Worm (Caenorhabditis elegans) whole organism, L1 larva: ENCODE results near the gene F07H5.13.
A peak's percentile ranks its signal among the peaks of the same experiment; 100 is the strongest.

ENCODE experiments used
- C16A3.4 ChIP-seq: fragments of 150-350 bp; optimal IDR thresholded peaks from 2 replicates; lab custom pipeline; 2014; ENCODE audit warnings: missing biosample characterization, missing genetic modification characterization
- C34B4.2 ChIP-seq: sonication (generic microtip); optimal IDR thresholded peaks from 2 replicates; lab custom pipeline; 2017; ENCODE audit warnings: mild to moderate bottlenecking, missing genetic modification characterization, missing compliant biosample characterization
- Y116A8C.19 ChIP-seq: sonication (generic microtip); optimal IDR thresholded peaks from 2 replicates; lab custom pipeline; 2016; ENCODE audit warnings: missing compliant biosample characterization, missing genetic modification characterization, borderline replicate concordance
- aha-1 ChIP-seq: fragments of 150-350 bp; optimal IDR thresholded peaks from 2 replicates; lab custom pipeline; 2014; ENCODE audit warnings: missing biosample characterization, missing genetic modification characterization
- ama-1 ChIP-seq: fragments of 150-350 bp; optimal IDR thresholded peaks from 2 replicates; lab custom pipeline; 2014
- blmp-1 ChIP-seq: fragments of 150-350 bp; optimal IDR thresholded peaks from 2 replicates; lab custom pipeline; 2014; ENCODE audit warnings: missing biosample characterization, missing genetic modification characterization
- ceh-82 ChIP-seq, 3 experiments: fragments of 150-350 bp in 1 of 3; sonication (generic microtip) in 2 of 3; optimal IDR thresholded peaks; 2 replicates each; lab custom pipeline; 2014 to 2017; ENCODE audit warnings: missing biosample characterization in 3 of 3, missing genetic modification characterization in 3 of 3
- ces-1 ChIP-seq: fragments of 150-350 bp; optimal IDR thresholded peaks from 2 replicates; lab custom pipeline; 2014; ENCODE audit warnings: missing biosample characterization, missing genetic modification reagents, missing genetic modification characterization
- dsc-1 ChIP-seq: sonication (generic microtip); optimal IDR thresholded peaks from 2 replicates; lab custom pipeline; 2016; ENCODE audit warnings: mild to moderate bottlenecking, missing genetic modification characterization, missing compliant biosample characterization
- efl-1 ChIP-seq, 4 experiments: fragments of 150-350 bp; optimal IDR thresholded peaks in 3 of 4; peaks in 1 of 4; 1 replicate in 1 of 4; 2 replicates in 3 of 4; lab custom pipeline; 2014; ENCODE audit warnings: missing biosample characterization in 2 of 4, missing genetic modification characterization in 2 of 4, missing genetic modification reagents in 2 of 4
- efl-3 ChIP-seq: fragments of 200-800 bp; sonication (Bioruptor generic); optimal IDR thresholded peaks from 2 replicates; lab custom pipeline; 2018; ENCODE audit warnings: mild to moderate bottlenecking, missing genetic modification characterization, missing compliant biosample characterization
- elt-2 ChIP-seq: sonication (generic microtip); optimal IDR thresholded peaks from 2 replicates; lab custom pipeline; 2016; ENCODE audit warnings: missing genetic modification characterization, mild to moderate bottlenecking, inconsistent platforms, missing compliant biosample characterization, missing genetic modification reagents
- elt-3 ChIP-seq, 6 experiments: fragments of 150-350 bp in 1 of 6; sonication (generic microtip); optimal IDR thresholded peaks; 2 replicates each; lab custom pipeline; 2017 to 2018; ENCODE audit warnings: missing biosample characterization in 6 of 6, missing genetic modification characterization in 6 of 6, inconsistent platforms in 1 of 6
- fkh-4 ChIP-seq: sonication (generic microtip); optimal IDR thresholded peaks from 2 replicates; lab custom pipeline; 2016; ENCODE audit warnings: missing compliant biosample characterization, missing genetic modification characterization, borderline replicate concordance
- fkh-8 ChIP-seq: sonication (generic microtip); optimal IDR thresholded peaks from 2 replicates; lab custom pipeline; 2016; ENCODE audit warnings: mild to moderate bottlenecking, missing genetic modification characterization, missing compliant biosample characterization
- fos-1 ChIP-seq: fragments of 150-350 bp; optimal IDR thresholded peaks from 2 replicates; lab custom pipeline; 2014; ENCODE audit warnings: missing biosample characterization, missing genetic modification characterization
- grh-1 ChIP-seq: fragments of 200-800 bp; sonication (Bioruptor generic); IDR thresholded peaks from 2 replicates; pipeline ENCODE4 v1.3.6; 2022; ENCODE audit warnings: missing genetic modification reagents, missing genetic modification characterization, missing compliant biosample characterization
- hlh-17 ChIP-seq: fragments of 200-800 bp; sonication (Bioruptor generic); optimal IDR thresholded peaks from 2 replicates; lab custom pipeline; 2018; ENCODE audit warnings: missing genetic modification characterization, mild to moderate bottlenecking, missing compliant biosample characterization, moderate library complexity, borderline replicate concordance
- hpl-2 ChIP-seq: fragments of 150-350 bp; optimal IDR thresholded peaks from 2 replicates; lab custom pipeline; 2014; ENCODE audit warnings: missing biosample characterization, missing genetic modification reagents, missing genetic modification characterization
- irx-1 ChIP-seq: sonication (generic microtip); optimal IDR thresholded peaks from 2 replicates; lab custom pipeline; 2016; ENCODE audit warnings: missing genetic modification characterization, missing compliant biosample characterization
- isw-1 ChIP-seq: fragments of 200-800 bp; sonication (Bioruptor generic); IDR thresholded peaks from 2 replicates; pipeline ENCODE4 v1.3.6; 2022; ENCODE audit warnings: missing genetic modification characterization, missing compliant biosample characterization
- lin-14 ChIP-seq: fragments of 200-800 bp; sonication (Bioruptor generic); optimal IDR thresholded peaks from 2 replicates; lab custom pipeline; 2018; ENCODE audit warnings: mild to moderate bottlenecking, missing genetic modification characterization, moderate library complexity, missing compliant biosample characterization
- lin-35 ChIP-seq, 2 experiments: fragments of 150-350 bp; optimal IDR thresholded peaks; 2 replicates each; lab custom pipeline; 2014; ENCODE audit warnings: missing biosample characterization in 2 of 2, missing genetic modification characterization in 2 of 2, missing genetic modification reagents in 2 of 2
- lir-3 ChIP-seq: sonication (generic microtip); optimal IDR thresholded peaks from 2 replicates; lab custom pipeline; 2016; ENCODE audit warnings: mild to moderate bottlenecking, missing genetic modification characterization, moderate library complexity, missing compliant biosample characterization; ENCODE audit not compliant: poor library complexity
- mab-9 ChIP-seq: fragments of 200-800 bp; sonication (Bioruptor generic); IDR thresholded peaks from 2 replicates; pipeline ENCODE4 v1.3.6; 2022; ENCODE audit warnings: missing genetic modification reagents, missing genetic modification characterization, missing compliant biosample characterization
- mef-2 ChIP-seq: fragments of 150-350 bp; optimal IDR thresholded peaks from 2 replicates; lab custom pipeline; 2014; ENCODE audit warnings: missing biosample characterization, missing genetic modification characterization
- nhr-19 ChIP-seq: fragments of 200-800 bp; sonication (Bioruptor generic); conservative IDR thresholded peaks from 2 replicates; pipeline ENCODE4 v1.3.6; 2022; ENCODE audit warnings: missing genetic modification characterization, missing compliant biosample characterization
- nhr-20 ChIP-seq: sonication (generic microtip); optimal IDR thresholded peaks from 2 replicates; lab custom pipeline; 2016; ENCODE audit warnings: mild to moderate bottlenecking, missing genetic modification characterization, missing compliant biosample characterization
- nhr-237 ChIP-seq: fragments of 150-350 bp; optimal IDR thresholded peaks from 2 replicates; lab custom pipeline; 2014; ENCODE audit warnings: missing biosample characterization, missing genetic modification characterization
- nhr-47 ChIP-seq: sonication (generic microtip); optimal IDR thresholded peaks from 2 replicates; lab custom pipeline; 2016; ENCODE audit warnings: mild to moderate bottlenecking, missing genetic modification characterization, moderate library complexity, missing compliant biosample characterization
- nhr-71 ChIP-seq: sonication (generic microtip); optimal IDR thresholded peaks from 2 replicates; lab custom pipeline; 2016; ENCODE audit warnings: mild to moderate bottlenecking, missing genetic modification characterization, moderate library complexity, missing compliant biosample characterization
- nhr-76 ChIP-seq: sonication (generic microtip); optimal IDR thresholded peaks from 2 replicates; lab custom pipeline; 2017; ENCODE audit warnings: missing biosample characterization, missing genetic modification characterization
- nhr-77 ChIP-seq: fragments of 150-350 bp; optimal IDR thresholded peaks from 2 replicates; lab custom pipeline; 2014; ENCODE audit warnings: missing biosample characterization, missing genetic modification characterization
- nhr-85 ChIP-seq: sonication (generic microtip); peaks from one replicate; lab custom pipeline; 2016; ENCODE audit warnings: missing genetic modification characterization, inconsistent platforms, missing compliant biosample characterization
- nhr-90 ChIP-seq: sonication (generic microtip); optimal IDR thresholded peaks from 2 replicates; lab custom pipeline; 2016; ENCODE audit warnings: mild to moderate bottlenecking, missing genetic modification characterization, missing compliant biosample characterization; ENCODE audit not compliant: poor library complexity
- pag-3 ChIP-seq: sonication (generic microtip); optimal IDR thresholded peaks from 2 replicates; lab custom pipeline; 2017; ENCODE audit warnings: missing genetic modification characterization, mild to moderate bottlenecking, missing compliant biosample characterization, antibody characterized with exemption, borderline replicate concordance; ENCODE audit not compliant: insufficient read depth
- pqm-1 ChIP-seq: sonication (generic microtip); optimal IDR thresholded peaks from 3 replicates; lab custom pipeline; 2017; ENCODE audit warnings: missing biosample characterization, missing genetic modification characterization
- rnt-1 ChIP-seq: sonication (generic microtip); optimal IDR thresholded peaks from 2 replicates; lab custom pipeline; 2016; ENCODE audit warnings: mild to moderate bottlenecking, missing genetic modification characterization, moderate library complexity, missing compliant biosample characterization
- skn-1 ChIP-seq: fragments of 150-350 bp; optimal IDR thresholded peaks from 2 replicates; lab custom pipeline; 2014; ENCODE audit warnings: missing biosample characterization, missing genetic modification characterization
- sox-4 ChIP-seq: sonication (generic microtip); optimal IDR thresholded peaks from 2 replicates; lab custom pipeline; 2016; ENCODE audit warnings: missing genetic modification characterization, missing compliant biosample characterization
- sptf-1 ChIP-seq: fragments of 150-350 bp; optimal IDR thresholded peaks from 2 replicates; lab custom pipeline; 2014; ENCODE audit warnings: missing biosample characterization, missing genetic modification characterization
- unc-130 ChIP-seq: fragments of 150-350 bp; optimal IDR thresholded peaks from 2 replicates; lab custom pipeline; 2017; ENCODE audit warnings: missing biosample characterization, missing genetic modification characterization, inconsistent platforms
- unc-62 ChIP-seq: fragments of 150-350 bp; optimal IDR thresholded peaks from 2 replicates; lab custom pipeline; 2014; ENCODE audit warnings: missing biosample characterization, missing genetic modification reagents, missing genetic modification characterization
- unc-86 ChIP-seq: sonication (generic microtip); optimal IDR thresholded peaks from 2 replicates; lab custom pipeline; 2016; ENCODE audit warnings: missing genetic modification characterization, missing compliant biosample characterization
- xbp-1 ChIP-seq: sonication (generic microtip); optimal IDR thresholded peaks from 2 replicates; lab custom pipeline; 2016; ENCODE audit warnings: missing genetic modification characterization, missing compliant biosample characterization
- zip-4 ChIP-seq: fragments of 200-800 bp; sonication (Bioruptor generic); optimal IDR thresholded peaks from 2 replicates; lab custom pipeline; 2018; ENCODE audit warnings: mild to moderate bottlenecking, missing genetic modification characterization, moderate library complexity, missing compliant biosample characterization
- ztf-11 ChIP-seq, 2 experiments: sonication (generic microtip); optimal IDR thresholded peaks; 2 replicates each; lab custom pipeline; 2016 to 2017; ENCODE audit warnings: missing genetic modification characterization in 2 of 2, missing biosample characterization in 1 of 2, missing compliant biosample characterization in 1 of 2
- ztf-4 ChIP-seq: fragments of 150-350 bp; optimal IDR thresholded peaks from 2 replicates; lab custom pipeline; 2014; ENCODE audit warnings: missing biosample characterization, missing genetic modification characterization

F07H5.13 gene

DNA sequence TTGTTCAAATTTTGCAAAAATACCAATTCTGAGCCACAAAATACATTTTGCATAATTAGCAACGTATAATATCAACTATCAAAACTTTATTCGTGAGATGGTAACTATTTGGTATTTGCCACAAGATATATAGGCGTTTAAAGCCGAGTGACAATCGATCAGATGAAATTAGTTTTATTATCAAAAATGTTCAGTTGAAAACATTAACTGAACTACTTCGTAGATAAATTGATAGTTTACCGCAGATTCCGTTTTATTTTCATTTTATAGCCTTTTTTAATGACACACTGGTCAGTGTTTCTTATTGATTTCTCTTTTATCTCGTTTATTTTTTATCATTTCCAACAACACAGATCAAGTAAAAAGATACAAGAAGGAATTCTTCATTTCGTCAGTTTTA lies 26.9 kb downstream of the F07H5.13 start (continued):
- TF ChIP-seq C16A3.4 (tag; lab: Kevin White, UChicago), result peak; percentile 28
- peak in 2 of 6 experiments; percentile 39 to 66 for TF ChIP-seq elt-3 (tag; optimal IDR thresholded peaks at IDR 0.05; lab: Kevin White, UChicago)
- no peak for TF ChIP-seq unc-130
- TF ChIP-seq hlh-17 (GFP tag; lab: Kevin White, UChicago), result no peak
- no peak for TF ChIP-seq unc-62
- TF ChIP-seq hpl-2 (GFP tag; lab: Kevin White, UChicago), result peak; percentile 15
- no peak for TF ChIP-seq aha-1
- TF ChIP-seq nhr-85 (tag; lab: Kevin White, UChicago), result peak; percentile 74
- TF ChIP-seq grh-1 (GFP tag; lab: Robert Waterston, UW), result no peak
- peak; percentile 58 for TF ChIP-seq nhr-71 (tag; lab: Kevin White, UChicago)
- no peak for TF ChIP-seq pqm-1
- peak; percentile 36 for TF ChIP-seq nhr-47 (tag; lab: Kevin White, UChicago)
- TF ChIP-seq ztf-11 (tag; optimal IDR thresholded peaks at IDR 0.05; lab: Kevin White, UChicago), result no peak
- no peak for TF ChIP-seq zip-4 (GFP tag; lab: Kevin White, UChicago)
- TF ChIP-seq unc-86 (tag; lab: Kevin White, UChicago), result no peak
- TF ChIP-seq fkh-8 (tag; lab: Kevin White, UChicago), result no peak
- TF ChIP-seq nhr-237 (tag; lab: Kevin White, UChicago), result no peak
- TF ChIP-seq efl-1 (optimal IDR thresholded peaks at IDR 0.05; lab: Kevin White, UChicago), result no peak
- peak in 1 of 2 experiments; percentile 49 for TF ChIP-seq efl-1 (GFP tag; optimal IDR thresholded peaks at IDR 0.05 in 1 of 2; lab: Kevin White, UChicago)
- TF ChIP-seq isw-1, result no peak
- TF ChIP-seq lin-14 (GFP tag; lab: Kevin White, UChicago), result peak; percentile 25
- peak; percentile 14 for TF ChIP-seq lir-3
- no peak for TF ChIP-seq ces-1 (GFP tag; lab: Kevin White, UChicago)
- TF ChIP-seq efl-3 (GFP tag; lab: Kevin White, UChicago), result no peak
- TF ChIP-seq ztf-4 (tag; lab: Kevin White, UChicago), result no peak
- no peak for TF ChIP-seq sox-4 (tag; lab: Kevin White, UChicago)
- peak in 1 of 2 experiments; percentile 32 for TF ChIP-seq lin-35 (GFP tag; optimal IDR thresholded peaks at IDR 0.05; lab: Kevin White, UChicago)
- TF ChIP-seq nhr-77 (tag; lab: Kevin White, UChicago), result no peak
- TF ChIP-seq elt-2, result no peak
- no peak for TF ChIP-seq fkh-4 (tag; lab: Kevin White, UChicago)
- no peak for TF ChIP-seq mef-2
- no peak for TF ChIP-seq xbp-1 (tag; lab: Kevin White, UChicago)
- TF ChIP-seq nhr-76 (tag; lab: Kevin White, UChicago), result no peak
- TF ChIP-seq dsc-1 (tag; lab: Kevin White, UChicago), result no peak
- no peak for TF ChIP-seq Y116A8C.19 (tag; lab: Kevin White, UChicago)
- no peak for TF ChIP-seq fos-1
- TF ChIP-seq, all 84 proteins: peak for 17

DNA sequence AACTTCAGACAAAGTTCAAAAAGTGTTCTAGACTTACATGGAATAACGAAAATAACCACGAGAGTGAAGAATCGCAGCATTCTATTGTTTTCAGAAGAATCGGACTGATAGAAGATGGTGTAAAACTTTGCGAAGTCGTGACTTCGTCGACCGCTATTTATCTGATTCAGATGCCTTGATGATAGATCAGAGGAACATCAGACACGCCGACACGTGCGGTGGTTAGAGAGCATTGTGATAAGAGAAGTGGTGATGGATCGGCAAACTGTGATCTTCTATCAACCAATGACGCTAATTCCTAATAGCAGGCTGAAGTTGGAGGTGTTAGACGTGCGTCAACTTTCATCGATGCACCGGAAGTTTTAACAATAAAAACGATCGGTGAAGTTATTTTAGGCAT lies 27.9 kb downstream of the F07H5.13 start:
- TF ChIP-seq ama-1 (lab: Kevin White, UChicago) (no peak), lin-14 (GFP tag; lab: Kevin White, UChicago) (peak; percentile 75), nhr-90 (peak; percentile 69), blmp-1 (tag; lab: Kevin White, UChicago) (peak; percentile 43), unc-130 (peak; percentile 30), nhr-20 (peak; percentile 71), elt-3 (tag; optimal IDR thresholded peaks at IDR 0.05; lab: Kevin White, UChicago) (peak in 5 of 6 experiments; percentile 57 to 95 (median 80)), ztf-4 (tag; lab: Kevin White, UChicago) (no peak), ceh-82 (tag; optimal IDR thresholded peaks at IDR 0.05; lab: Kevin White, UChicago) (no peak), efl-1 (optimal IDR thresholded peaks at IDR 0.05; lab: Kevin White, UChicago) (no peak), efl-1 (GFP tag; optimal IDR thresholded peaks at IDR 0.05 in 1 of 2; lab: Kevin White, UChicago) (peak in 1 of 2 experiments; percentile 91), mab-9 (GFP tag; lab: Robert Waterston, UW) (no peak), grh-1 (GFP tag; lab: Robert Waterston, UW) (0 out of 2 replicates have a peak, but pooled peaks have one; percentile 8), nhr-47 (tag; lab: Kevin White, UChicago) (peak; percentile 30), irx-1 (no peak), zip-4 (GFP tag; lab: Kevin White, UChicago) (no peak), nhr-77 (tag; lab: Kevin White, UChicago) (no peak), nhr-71 (tag; lab: Kevin White, UChicago) (peak; percentile 75), pag-3 (tag; lab: Kevin White, UChicago) (no peak), fos-1 (no peak), lin-35 (GFP tag; optimal IDR thresholded peaks at IDR 0.05; lab: Kevin White, UChicago) (peak in 1 of 2 experiments; percentile 47), C34B4.2 (tag; lab: Kevin White, UChicago) (no peak), dsc-1 (tag; lab: Kevin White, UChicago) (no peak), sptf-1 (tag; lab: Kevin White, UChicago) (no peak), nhr-19 (peak; percentile 72), nhr-237 (tag; lab: Kevin White, UChicago) (no peak), rnt-1 (no peak), hlh-17 (GFP tag; lab: Kevin White, UChicago) (no peak), elt-2 (no peak), skn-1 (tag; lab: Kevin White, UChicago) (no peak)
